Fruit fly (Drosophila melanogaster) whole organism: ENCODE data around the gene CG43089.

Source experiments
- CG8478 ChIP-seq: fragments of >200 bp; optimal IDR thresholded peaks from 2 replicates; lab custom pipeline; 2018; ENCODE audit warnings: inconsistent platforms
- pan ChIP-seq: fragments of >200 bp; optimal IDR thresholded peaks from 2 replicates; lab custom pipeline; 2017
- psq ChIP-seq: fragments of >200 bp; optimal IDR thresholded peaks from 2 replicates; lab custom pipeline; 2017

dm6 chr3L:3747276-3747675 is 33.4 kb downstream of the CG43089 start:
- TF ChIP-seq psq (lab: Kevin White, UChicago) (no peak), CG8478 (lab: Kevin White, UChicago) (no peak), pan (lab: Kevin White, UChicago) (no peak)
